Worm (Caenorhabditis elegans) whole organism, young adult: ENCODE data around the gene cpt-2.
A peak's percentile ranks its signal among the peaks of the same experiment; 100 is the strongest.
"Not testable (repeated sequence)": the region's sequence is repeated elsewhere in the genome, so short reads cannot be mapped to it uniquely, and the experiment has no call there.

Experiments
- B0019.2 ChIP-seq: fragments of 200-800 bp; sonication (Bioruptor generic); conservative IDR thresholded peaks from 2 replicates; pipeline ENCODE4 v1.3.6; 2022; ENCODE audit warnings: missing genetic modification reagents, missing genetic modification characterization, missing compliant biosample characterization
- B0035.1 ChIP-seq: sonication (generic microtip); optimal IDR thresholded peaks from 2 replicates; lab custom pipeline; 2016; ENCODE audit warnings: missing genetic modification characterization, mild to moderate bottlenecking, missing compliant biosample characterization, missing genotype, missing genetic modification reagents
- C06A6.2 ChIP-seq: fragments of 200-800 bp; sonication (Bioruptor generic); conservative IDR thresholded peaks from 2 replicates; pipeline ENCODE4 v1.3.6; 2022; ENCODE audit warnings: missing genetic modification characterization, missing compliant biosample characterization
- D2030.7 ChIP-seq: fragments of 200-800 bp; sonication (Bioruptor generic); IDR thresholded peaks from 2 replicates; pipeline ENCODE4 v1.3.6; 2022; ENCODE audit warnings: missing genetic modification reagents, missing genetic modification characterization, missing compliant biosample characterization
- F33H1.4 ChIP-seq: fragments of 200-800 bp; sonication (Bioruptor generic); IDR thresholded peaks from 2 replicates; pipeline ENCODE4 v1.3.6; 2022; ENCODE audit warnings: missing genetic modification reagents, missing genetic modification characterization, missing compliant biosample characterization
- K11D2.4 ChIP-seq: fragments of 200-800 bp; sonication (Bioruptor generic); IDR thresholded peaks from 2 replicates; pipeline ENCODE4 v1.3.6; 2022; ENCODE audit warnings: missing genetic modification reagents, missing genetic modification characterization, missing compliant biosample characterization
- K12H6.12 ChIP-seq: fragments of 200-800 bp; sonication (Bioruptor generic); optimal IDR thresholded peaks from 2 replicates; lab custom pipeline; 2018; ENCODE audit warnings: mild to moderate bottlenecking, missing genetic modification characterization, missing compliant biosample characterization
- T07F8.4 ChIP-seq: sonication (generic microtip); optimal IDR thresholded peaks from 2 replicates; lab custom pipeline; 2016; ENCODE audit warnings: mild to moderate bottlenecking, missing genetic modification characterization, moderate library complexity, missing compliant biosample characterization
- Y53G8AR.9 ChIP-seq: fragments of 200-800 bp; sonication (Bioruptor generic); conservative IDR thresholded peaks from 2 replicates; pipeline ENCODE4 v1.3.6; 2022; ENCODE audit warnings: missing genetic modification reagents, missing genetic modification characterization, missing compliant biosample characterization
- Y56A3A.18 ChIP-seq: fragments of 200-800 bp; sonication (Bioruptor generic); IDR thresholded peaks from 2 replicates; pipeline ENCODE4 v1.3.6; 2022; ENCODE audit warnings: missing genetic modification reagents, missing genetic modification characterization, missing compliant biosample characterization
- Y67H2A.10 ChIP-seq: fragments of 200-800 bp; sonication (Bioruptor generic); conservative IDR thresholded peaks from 2 replicates; pipeline ENCODE4 v1.3.6; 2022; ENCODE audit warnings: missing genetic modification reagents, missing genetic modification characterization, missing compliant biosample characterization
- ZK185.1 ChIP-seq: sonication (generic microtip); optimal IDR thresholded peaks from 2 replicates; lab custom pipeline; 2016; ENCODE audit warnings: mild to moderate bottlenecking, missing genetic modification characterization, missing compliant biosample characterization; ENCODE audit not compliant: poor library complexity, severe bottlenecking
- aptf-2 ChIP-seq: fragments of 200-800 bp; sonication (Bioruptor generic); conservative IDR thresholded peaks from 2 replicates; pipeline ENCODE4 v1.3.6; 2022; ENCODE audit warnings: missing genetic modification reagents, missing genetic modification characterization, missing compliant biosample characterization
- atf-7 ChIP-seq: sonication (generic microtip); optimal IDR thresholded peaks from 2 replicates; lab custom pipeline; 2017; ENCODE audit warnings: mild to moderate bottlenecking, missing genetic modification characterization, missing compliant biosample characterization
- attf-3 ChIP-seq: fragments of 200-800 bp; sonication (Bioruptor generic); conservative IDR thresholded peaks from 2 replicates; pipeline ENCODE4 v1.3.6; 2022; ENCODE audit warnings: missing genetic modification reagents, missing genetic modification characterization, missing compliant biosample characterization
- attf-6 ChIP-seq: fragments of 200-800 bp; sonication (Bioruptor generic); IDR thresholded peaks from 2 replicates; pipeline ENCODE4 v1.3.6; 2022; ENCODE audit warnings: missing genetic modification reagents, missing genetic modification characterization, missing compliant biosample characterization
- bed-2 ChIP-seq: fragments of 200-800 bp; sonication (Bioruptor generic); IDR thresholded peaks from 2 replicates; pipeline ENCODE4 v1.3.6; 2022; ENCODE audit warnings: missing genetic modification reagents, missing genetic modification characterization, missing compliant biosample characterization
- cebp-1 ChIP-seq, 2 experiments: fragments of 200-800 bp in 1 of 2; sonication (Bioruptor generic) in 1 of 2; sonication (generic microtip) in 1 of 2; IDR thresholded peaks in 1 of 2; optimal IDR thresholded peaks in 1 of 2; 2 replicates each; pipeline versions ENCODE4 v1.3.6 to Lab custom; 2017 to 2022; ENCODE audit warnings: missing compliant biosample characterization in 2 of 2, missing genetic modification characterization in 2 of 2, mild to moderate bottlenecking in 1 of 2, missing genetic modification reagents in 1 of 2, moderate library complexity in 1 of 2
- ceh-100 ChIP-seq: fragments of 200-800 bp; sonication (Bioruptor generic); IDR thresholded peaks from 2 replicates; pipeline ENCODE4 v1.3.6; 2022; ENCODE audit warnings: missing genetic modification reagents, missing genetic modification characterization, missing compliant biosample characterization
- ceh-91 ChIP-seq: fragments of 200-800 bp; sonication (Bioruptor generic); IDR thresholded peaks from 2 replicates; pipeline ENCODE4 v1.3.6; 2022; ENCODE audit warnings: missing genetic modification reagents, missing genetic modification characterization, missing compliant biosample characterization
- dox-1 ChIP-seq: fragments of 200-800 bp; sonication (Bioruptor generic); IDR thresholded peaks from 2 replicates; pipeline ENCODE4 v1.3.6; 2022; ENCODE audit warnings: missing genetic modification reagents, missing genetic modification characterization, missing compliant biosample characterization
- dpl-1 ChIP-seq: fragments of 150-350 bp; optimal IDR thresholded peaks from 2 replicates; lab custom pipeline; 2014; ENCODE audit warnings: missing biosample characterization, missing genetic modification reagents, missing genetic modification characterization
- ekl-4 ChIP-seq: fragments of 200-800 bp; sonication (Bioruptor generic); IDR thresholded peaks from 2 replicates; pipeline ENCODE4 v1.3.6; 2022; ENCODE audit warnings: missing genetic modification reagents, missing genetic modification characterization, missing compliant biosample characterization
- hmg-20 ChIP-seq: fragments of 200-800 bp; sonication (Bioruptor generic); IDR thresholded peaks from 2 replicates; pipeline ENCODE4 v1.3.6; 2022; ENCODE audit warnings: missing genetic modification reagents, missing genetic modification characterization, missing compliant biosample characterization
- hsf-1 ChIP-seq: fragments of 200-800 bp; sonication (Bioruptor generic); IDR thresholded peaks from 2 replicates; pipeline ENCODE4 v1.3.6; 2022; ENCODE audit warnings: missing genetic modification reagents, missing genetic modification characterization, missing compliant biosample characterization
- let-526 ChIP-seq: fragments of 200-800 bp; sonication (Bioruptor generic); IDR thresholded peaks from 2 replicates; pipeline ENCODE4 v1.3.6; 2022; ENCODE audit warnings: missing genetic modification reagents, missing genetic modification characterization, missing compliant biosample characterization
- lin-35 ChIP-seq, 3 experiments: fragments of 150-350 bp in 2 of 3; sonication (generic microtip) in 1 of 3; optimal IDR thresholded peaks; 2 replicates each; lab custom pipeline; 2014 to 2018; ENCODE audit warnings: missing biosample characterization in 3 of 3, missing genetic modification characterization in 3 of 3, missing genetic modification reagents in 3 of 3
- lin-40 ChIP-seq: sonication (generic microtip); optimal IDR thresholded peaks from 2 replicates; lab custom pipeline; 2016; ENCODE audit warnings: missing genetic modification characterization, mild to moderate bottlenecking, missing compliant biosample characterization, missing genotype, missing genetic modification reagents
- lin-54 ChIP-seq: fragments of 200-800 bp; sonication (Bioruptor generic); optimal IDR thresholded peaks from 2 replicates; lab custom pipeline; 2018; ENCODE audit warnings: mild to moderate bottlenecking, missing genetic modification characterization, missing compliant biosample characterization
- lir-1 ChIP-seq: fragments of 200-800 bp; sonication (Bioruptor generic); conservative IDR thresholded peaks from 2 replicates; pipeline ENCODE4 v1.3.6; 2022; ENCODE audit warnings: missing genetic modification reagents, missing genetic modification characterization, missing compliant biosample characterization
- lsl-1 ChIP-seq: fragments of 200-800 bp; sonication (Bioruptor generic); optimal IDR thresholded peaks from 2 replicates; lab custom pipeline; 2018; ENCODE audit warnings: mild to moderate bottlenecking, missing genetic modification characterization, moderate library complexity, missing compliant biosample characterization
- lsy-27 ChIP-seq: sonication (generic microtip); optimal IDR thresholded peaks from 2 replicates; lab custom pipeline; 2017; ENCODE audit warnings: missing genetic modification characterization, mild to moderate bottlenecking, missing compliant biosample characterization, antibody characterized with exemption, missing genotype, borderline replicate concordance; ENCODE audit not compliant: insufficient read depth
- madf-10 ChIP-seq: sonication (generic microtip); optimal IDR thresholded peaks from 2 replicates; lab custom pipeline; 2016; ENCODE audit warnings: mild to moderate bottlenecking, missing genetic modification characterization, missing compliant biosample characterization
- madf-6 ChIP-seq: fragments of 200-800 bp; sonication (Bioruptor generic); IDR thresholded peaks from 2 replicates; pipeline ENCODE4 v1.3.6; 2022; ENCODE audit warnings: missing genetic modification reagents, missing genetic modification characterization, missing compliant biosample characterization
- madf-8 ChIP-seq: fragments of 200-800 bp; sonication (Bioruptor generic); conservative IDR thresholded peaks from 2 replicates; pipeline ENCODE4 v1.3.6; 2022; ENCODE audit warnings: missing genetic modification reagents, missing genetic modification characterization, missing compliant biosample characterization
- mcd-1 ChIP-seq: fragments of 200-800 bp; sonication (Bioruptor generic); IDR thresholded peaks from 2 replicates; pipeline ENCODE4 v1.3.6; 2022; ENCODE audit warnings: missing genetic modification reagents, missing genetic modification characterization, missing compliant biosample characterization
- nhr-80 ChIP-seq: sonication (generic microtip); optimal IDR thresholded peaks from 2 replicates; lab custom pipeline; 2016; ENCODE audit warnings: missing genetic modification characterization, missing compliant biosample characterization
- repo-1 ChIP-seq: sonication (generic microtip); optimal IDR thresholded peaks from 2 replicates; lab custom pipeline; 2017; ENCODE audit warnings: mild to moderate bottlenecking, missing genetic modification characterization, missing compliant biosample characterization
- sea-2 ChIP-seq: fragments of 200-800 bp; sonication (Bioruptor generic); IDR thresholded peaks from 2 replicates; pipeline ENCODE4 v1.3.6; 2022; ENCODE audit warnings: missing genetic modification characterization, missing compliant biosample characterization
- somi-1 ChIP-seq: fragments of 200-800 bp; sonication (Bioruptor generic); optimal IDR thresholded peaks from 2 replicates; lab custom pipeline; 2018; ENCODE audit warnings: mild to moderate bottlenecking, missing genetic modification characterization, missing compliant biosample characterization
- tlf-1 ChIP-seq: fragments of 200-800 bp; sonication (Bioruptor generic); optimal IDR thresholded peaks from 2 replicates; lab custom pipeline; 2018; ENCODE audit warnings: mild to moderate bottlenecking, missing genetic modification characterization, missing compliant biosample characterization
- unc-130 ChIP-seq: sonication (generic microtip); optimal IDR thresholded peaks from 2 replicates; lab custom pipeline; 2016; ENCODE audit warnings: missing genetic modification reagents, missing genetic modification characterization, missing compliant biosample characterization
- xnd-1 ChIP-seq: sonication (generic microtip); optimal IDR thresholded peaks from 2 replicates; lab custom pipeline; 2016; ENCODE audit warnings: missing genotype, missing genetic modification reagents, missing genetic modification characterization, missing compliant biosample characterization
- ztf-18 ChIP-seq: sonication (generic microtip); optimal IDR thresholded peaks from 2 replicates; lab custom pipeline; 2016; ENCODE audit warnings: missing genotype, mild to moderate bottlenecking, missing genetic modification characterization, missing compliant biosample characterization
- ztf-22 ChIP-seq: fragments of 200-800 bp; sonication (Bioruptor generic); optimal IDR thresholded peaks from 2 replicates; lab custom pipeline; 2018; ENCODE audit warnings: mild to moderate bottlenecking, missing genetic modification characterization, moderate library complexity, missing compliant biosample characterization
- ztf-28 ChIP-seq: fragments of 200-800 bp; sonication (Bioruptor generic); IDR thresholded peaks from 2 replicates; pipeline ENCODE4 v1.3.6; 2022; ENCODE audit warnings: missing genetic modification reagents, missing genetic modification characterization, missing compliant biosample characterization

cpt-2 gene

ce11 chrIV:11179123-11179740 is at the start of gene cpt-2:
Gene cpt-2, plus strand, starts transcription at chrIV:11179645.
- TF ChIP-seq K12H6.12 (tag; lab: Kevin White, UChicago) (peak; percentile 51), xnd-1 (tag; lab: Kevin White, UChicago) (peak; percentile 44), unc-130 (peak; percentile 41), dox-1 (GFP tag; lab: Robert Waterston, UW) (peak; percentile 97), attf-6 (GFP tag; lab: Robert Waterston, UW) (peak; percentile 53; the same call in 1 of the 2 replicates), B0019.2 (GFP tag; lab: Robert Waterston, UW) (peak; percentile 61), D2030.7 (GFP tag; lab: Robert Waterston, UW) (peak; percentile 95), madf-8 (GFP tag; lab: Robert Waterston, UW) (peak; percentile 63), T07F8.4 (peak; percentile 7), Y56A3A.18 (GFP tag; lab: Robert Waterston, UW) (peak; percentile 58; the same call in 1 of the 2 replicates), ztf-28 (peak; percentile 90), ZK185.1 (tag; lab: Kevin White, UChicago) (peak; percentile 92), madf-10 (tag; lab: Kevin White, UChicago) (peak; percentile 59), lin-54 (GFP tag; lab: Kevin White, UChicago) (peak; percentile 86), ztf-22 (GFP tag; lab: Kevin White, UChicago) (peak; percentile 16), atf-7 (peak; percentile 73), madf-6 (GFP tag; lab: Robert Waterston, UW) (peak; percentile 82), somi-1 (GFP tag; lab: Kevin White, UChicago) (peak; percentile 34), aptf-2 (GFP tag; lab: Robert Waterston, UW) (0 out of 2 replicates have a peak, but pooled peaks have one; percentile 38), hmg-20 (GFP tag; lab: Robert Waterston, UW) (peak; percentile 84; the same call in 1 of the 2 replicates), Y67H2A.10 (peak; percentile 43; the same call in 1 of the 2 replicates), lin-35 (GFP tag; optimal IDR thresholded peaks at IDR 0.05; lab: Kevin White, UChicago) (peak in 1 of 3 experiments; percentile 84), lsl-1 (GFP tag; lab: Kevin White, UChicago) (peak; percentile 62), hsf-1 (peak; percentile 87), mcd-1 (GFP tag; lab: Robert Waterston, UW) (peak; percentile 92), lir-1 (peak; percentile 85), Y53G8AR.9 (peak; percentile 95), ekl-4 (GFP tag; lab: Robert Waterston, UW) (peak; percentile 86; the same call in 1 of the 2 replicates), attf-3 (peak; percentile 76), let-526 (peak; percentile 90), dpl-1 (GFP tag; lab: Kevin White, UChicago) (peak; percentile 44), K11D2.4 (GFP tag; lab: Robert Waterston, UW) (peak; percentile 95), lin-40 (tag; lab: Kevin White, UChicago) (peak; percentile 88), C06A6.2 (GFP tag; lab: Robert Waterston, UW) (peak; percentile 65), cebp-1 (tag; optimal IDR thresholded peaks at IDR 0.05; lab: Kevin White, UChicago) (peak; percentile 83), B0035.1 (tag; lab: Kevin White, UChicago) (peak; percentile 54), repo-1 (tag; lab: Kevin White, UChicago) (peak; percentile 20), nhr-80 (peak; percentile 84), ceh-91 (GFP tag; lab: Robert Waterston, UW) (peak; percentile 80), F33H1.4 (GFP tag; lab: Robert Waterston, UW) (peak; percentile 77), ceh-100 (peak; percentile 98), lsy-27 (peak; percentile 9), tlf-1 (GFP tag; lab: Kevin White, UChicago) (peak; percentile 71), ztf-18 (peak; percentile 97), sea-2 (GFP tag; lab: Robert Waterston, UW) (0 out of 2 replicates have a peak, but pooled peaks have one; percentile 20), bed-2 (GFP tag; lab: Robert Waterston, UW) (peak; percentile 86)
- TF ChIP-seq cebp-1 (GFP tag; IDR thresholded peaks at IDR 0.05; lab: Robert Waterston, UW) = not testable (repeated sequence)
